Worm (Caenorhabditis elegans) whole organism, midembryonic: Measurements from ENCODE around the gene ras-2.
"Not testable (repeated sequence)": the region's sequence is repeated elsewhere in the genome, so short reads cannot be mapped to it uniquely, and the experiment has no call there.

Experiments used
- T22C8.4 ChIP-seq: fragments of 200-800 bp; sonication (Bioruptor generic); IDR thresholded peaks from 2 replicates; pipeline ENCODE4 v1.3.6; 2022; ENCODE audit warnings: missing genetic modification characterization, missing compliant biosample characterization
- cog-1 ChIP-seq: sonication (generic microtip); optimal IDR thresholded peaks from 2 replicates; lab custom pipeline; 2016; ENCODE audit warnings: missing genetic modification characterization, missing compliant biosample characterization
- flt-1 ChIP-seq: fragments of 200-800 bp; sonication (Bioruptor generic); IDR thresholded peaks from 2 replicates; pipeline ENCODE4 v1.3.6; 2022; ENCODE audit warnings: missing genetic modification characterization, missing compliant biosample characterization
- klf-2 ChIP-seq: fragments of 200-800 bp; sonication (Bioruptor generic); conservative IDR thresholded peaks from 2 replicates; pipeline ENCODE4 v1.3.6; 2022; ENCODE audit warnings: missing genetic modification reagents, missing genetic modification characterization, missing compliant biosample characterization
- ref-1 ChIP-seq: fragments of 200-800 bp; sonication (Bioruptor generic); conservative IDR thresholded peaks from 2 replicates; pipeline ENCODE4 v1.3.6; 2022; ENCODE audit warnings: missing genetic modification reagents, missing genetic modification characterization, missing compliant biosample characterization
- tab-1 ChIP-seq: fragments of 200-800 bp; sonication (Bioruptor generic); IDR thresholded peaks from 2 replicates; pipeline ENCODE4 v1.3.6; 2022; ENCODE audit warnings: missing genetic modification characterization, missing compliant biosample characterization
- ztf-23 ChIP-seq: fragments of 200-800 bp; sonication (Bioruptor generic); IDR thresholded peaks from 2 replicates; pipeline ENCODE4 v1.3.6; 2022; ENCODE audit warnings: missing genetic modification reagents, missing genetic modification characterization, missing compliant biosample characterization
- ztf-29 ChIP-seq: fragments of 200-800 bp; sonication (Bioruptor generic); IDR thresholded peaks from 2 replicates; pipeline ENCODE4 v1.3.6; 2022; ENCODE audit warnings: missing genetic modification reagents, missing genetic modification characterization, missing compliant biosample characterization

DNA sequence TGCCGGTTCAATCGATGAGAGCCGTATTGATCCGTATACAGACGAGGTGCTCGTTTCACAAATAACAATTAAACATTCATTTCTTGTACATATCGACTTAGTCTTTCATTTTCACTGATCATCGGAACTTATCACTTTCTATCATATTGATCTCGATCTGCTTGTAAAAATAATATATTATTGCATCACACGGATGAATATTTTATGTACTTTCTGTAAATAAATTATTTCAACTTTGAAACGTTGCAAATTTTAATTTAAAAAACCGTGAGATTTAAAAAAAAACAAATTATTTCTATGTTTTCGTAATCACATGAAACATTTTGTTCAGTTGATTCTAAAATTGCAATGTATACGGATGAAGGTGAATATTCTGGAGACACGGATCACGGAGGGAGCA, 2.7 kb upstream of the ras-2 start, which contains the start of gene twk-6:
- not testable (repeated sequence) for TF ChIP-seq tab-1 (GFP tag; lab: Robert Waterston, UW); ref-1; T22C8.4 (GFP tag; lab: Robert Waterston, UW); ztf-23 (GFP tag; lab: Robert Waterston, UW); ztf-29 (GFP tag; lab: Robert Waterston, UW); flt-1 (GFP tag; lab: Robert Waterston, UW); klf-2 (GFP tag; lab: Robert Waterston, UW); cog-1 (tag; lab: Kevin White, UChicago)
